Worm (Caenorhabditis elegans) whole organism, L4 larva: ENCODE data around the gene F47B8.3.

Experiments
- F44E2.7 ChIP-seq: fragments of 200-800 bp; sonication (Bioruptor generic); IDR thresholded peaks from 2 replicates; pipeline ENCODE4 v2.1.2; 2022; ENCODE audit warnings: missing genetic modification characterization, missing compliant biosample characterization
- R02D3.7 ChIP-seq: fragments of 150-350 bp; sonication (generic microtip); optimal IDR thresholded peaks from 3 replicates; lab custom pipeline; 2014; ENCODE audit warnings: missing biosample characterization, missing genetic modification characterization
- T20F7.1 ChIP-seq: fragments of 200-800 bp; sonication (Bioruptor generic); optimal IDR thresholded peaks from 2 replicates; lab custom pipeline; 2018; ENCODE audit warnings: mild to moderate bottlenecking, missing genetic modification characterization, missing compliant biosample characterization
- T26A8.4 ChIP-seq: fragments of 200-800 bp; sonication (Bioruptor generic); IDR thresholded peaks from 2 replicates; pipeline ENCODE4 v1.3.6; 2022; ENCODE audit warnings: missing genetic modification characterization, missing compliant biosample characterization
- Y5F2A.4 ChIP-seq: fragments of 200-800 bp; sonication (Bioruptor generic); optimal IDR thresholded peaks from 2 replicates; lab custom pipeline; 2018; ENCODE audit warnings: mild to moderate bottlenecking, missing genetic modification characterization, missing compliant biosample characterization
- ZK337.2 ChIP-seq: fragments of 200-800 bp; sonication (Bioruptor generic); IDR thresholded peaks from 2 replicates; pipeline ENCODE4 v1.3.6; 2022; ENCODE audit warnings: missing genetic modification reagents, missing genetic modification characterization, missing compliant biosample characterization
- aha-1 ChIP-seq: fragments of 150-350 bp; peaks from one replicate; lab custom pipeline; 2014; ENCODE audit warnings: missing biosample characterization, missing genetic modification characterization
- ama-1 ChIP-seq: fragments of 150-350 bp; optimal IDR thresholded peaks from 2 replicates; lab custom pipeline; 2014; ENCODE audit warnings: inconsistent platforms, mixed read lengths
- arid-1 ChIP-seq: fragments of 200-800 bp; sonication (Bioruptor generic); conservative IDR thresholded peaks from 2 replicates; pipeline ENCODE4 v1.3.6; 2022; ENCODE audit warnings: missing genetic modification reagents, missing genetic modification characterization, missing compliant biosample characterization
- attf-4 ChIP-seq: sonication (generic microtip); optimal IDR thresholded peaks from 3 replicates; lab custom pipeline; 2017; ENCODE audit warnings: missing biosample characterization, missing genetic modification characterization
- ceh-28 ChIP-seq: fragments of 150-350 bp; optimal IDR thresholded peaks from 2 replicates; lab custom pipeline; 2014; ENCODE audit warnings: missing biosample characterization, missing genetic modification reagents, missing genetic modification characterization
- ceh-82 ChIP-seq: sonication (generic microtip); optimal IDR thresholded peaks from 2 replicates; lab custom pipeline; 2017; ENCODE audit warnings: missing biosample characterization, missing genetic modification characterization
- cey-2 ChIP-seq: sonication (generic microtip); optimal IDR thresholded peaks from 3 replicates; lab custom pipeline; 2017; ENCODE audit warnings: missing genetic modification characterization, mild to moderate bottlenecking, missing compliant biosample characterization, antibody characterized with exemption, borderline replicate concordance; ENCODE audit not compliant: insufficient read depth
- daf-16 ChIP-seq, 3 experiments: sonication (generic microtip); optimal IDR thresholded peaks; 2 replicates each; lab custom pipeline; 2016 to 2017; ENCODE audit warnings: missing genetic modification characterization in 3 of 3, missing genetic modification reagents in 3 of 3, mild to moderate bottlenecking in 2 of 3, missing compliant biosample characterization in 2 of 3, missing biosample characterization in 1 of 3, moderate library complexity in 1 of 3
- daf-19 ChIP-seq: fragments of 200-800 bp; sonication (Bioruptor generic); conservative IDR thresholded peaks from 2 replicates; pipeline ENCODE4 v1.3.6; 2022; ENCODE audit warnings: missing genetic modification characterization, missing compliant biosample characterization
- dmd-8 ChIP-seq: fragments of 200-800 bp; sonication (Bioruptor generic); IDR thresholded peaks from 2 replicates; pipeline ENCODE4 v1.3.6; 2022; ENCODE audit warnings: missing genetic modification characterization, missing compliant biosample characterization
- dpl-1 ChIP-seq: fragments of 150-350 bp; optimal IDR thresholded peaks from 2 replicates; lab custom pipeline; 2014; ENCODE audit warnings: missing biosample characterization, missing genetic modification reagents, missing genetic modification characterization
- duxl-1 ChIP-seq: sonication (generic microtip); optimal IDR thresholded peaks from 2 replicates; lab custom pipeline; 2016; ENCODE audit warnings: mild to moderate bottlenecking, missing genetic modification characterization, moderate library complexity, missing compliant biosample characterization; ENCODE audit not compliant: poor library complexity
- dve-1 ChIP-seq: sonication (generic microtip); optimal IDR thresholded peaks from 2 replicates; lab custom pipeline; 2017; ENCODE audit warnings: antibody characterized with exemption, mild to moderate bottlenecking, missing genetic modification characterization, missing compliant biosample characterization; ENCODE audit not compliant: insufficient read depth
- egl-43 ChIP-seq: fragments of 200-800 bp; sonication (Bioruptor generic); IDR thresholded peaks from 2 replicates; pipeline ENCODE4 v1.3.6; 2022; ENCODE audit warnings: missing genetic modification reagents, missing genetic modification characterization, missing compliant biosample characterization
- fkh-10 ChIP-seq: fragments of 150-350 bp; optimal IDR thresholded peaks from 2 replicates; lab custom pipeline; 2014; ENCODE audit warnings: missing biosample characterization, missing genetic modification reagents, missing genetic modification characterization
- hlh-11 ChIP-seq: fragments of 200-800 bp; sonication (Bioruptor generic); optimal IDR thresholded peaks from 2 replicates; lab custom pipeline; 2018; ENCODE audit warnings: mild to moderate bottlenecking, missing genetic modification characterization, missing compliant biosample characterization
- hlh-30 ChIP-seq: sonication (generic microtip); optimal IDR thresholded peaks from 2 replicates; lab custom pipeline; 2017; ENCODE audit warnings: antibody characterized with exemption, mild to moderate bottlenecking, missing genetic modification characterization, missing compliant biosample characterization; ENCODE audit not compliant: insufficient read depth
- lin-29 ChIP-seq: fragments of 200-800 bp; sonication (Bioruptor generic); IDR thresholded peaks from 2 replicates; pipeline ENCODE4 v1.3.6; 2022; ENCODE audit warnings: missing genetic modification reagents, missing genetic modification characterization, missing compliant biosample characterization
- lin-38 ChIP-seq: fragments of 200-800 bp; sonication (Bioruptor generic); IDR thresholded peaks from 2 replicates; pipeline ENCODE4 v1.3.6; 2022; ENCODE audit warnings: missing genetic modification reagents, missing genetic modification characterization, missing compliant biosample characterization
- lin-39 ChIP-seq: fragments of 150-350 bp; optimal IDR thresholded peaks from 2 replicates; lab custom pipeline; 2014; ENCODE audit warnings: missing biosample characterization, missing genetic modification reagents, missing genetic modification characterization
- lsy-2 ChIP-seq, 2 experiments: fragments of 150-350 bp in 1 of 2; sonication (generic microtip) in 1 of 2; optimal IDR thresholded peaks; 2 replicates each; lab custom pipeline; 2014 to 2017; ENCODE audit warnings: missing biosample characterization in 2 of 2, missing genetic modification characterization in 2 of 2
- mdt-29 ChIP-seq: fragments of 200-800 bp; sonication (Bioruptor generic); IDR thresholded peaks from 2 replicates; pipeline ENCODE4 v1.3.6; 2022; ENCODE audit warnings: missing genetic modification reagents, missing genetic modification characterization, missing compliant biosample characterization
- mep-1 ChIP-seq: fragments of 150-350 bp; sonication (generic microtip); optimal IDR thresholded peaks from 3 replicates; lab custom pipeline; 2014; ENCODE audit warnings: missing biosample characterization, missing genetic modification characterization
- mes-2 ChIP-seq: sonication (generic microtip); optimal IDR thresholded peaks from 2 replicates; lab custom pipeline; 2016; ENCODE audit warnings: missing genotype, mild to moderate bottlenecking, missing genetic modification characterization, missing compliant biosample characterization; ENCODE audit not compliant: poor library complexity, severe bottlenecking
- mxl-2 ChIP-seq: fragments of 200-800 bp; sonication (Bioruptor generic); conservative IDR thresholded peaks from 2 replicates; pipeline ENCODE4 v1.3.6; 2022; ENCODE audit warnings: missing genetic modification reagents, missing genetic modification characterization, missing compliant biosample characterization
- nhr-102 ChIP-seq: sonication (generic microtip); optimal IDR thresholded peaks from 2 replicates; lab custom pipeline; 2016; ENCODE audit warnings: mild to moderate bottlenecking, missing genetic modification characterization, moderate library complexity, missing compliant biosample characterization
- nhr-25 ChIP-seq: sonication (generic microtip); optimal IDR thresholded peaks from 2 replicates; lab custom pipeline; 2017; ENCODE audit warnings: missing genetic modification characterization, mild to moderate bottlenecking, missing compliant biosample characterization, antibody characterized with exemption, moderate library complexity, borderline replicate concordance; ENCODE audit not compliant: insufficient read depth
- nhr-42 ChIP-seq: fragments of 200-800 bp; sonication (Bioruptor generic); IDR thresholded peaks from 2 replicates; pipeline ENCODE4 v1.3.6; 2022; ENCODE audit warnings: missing genetic modification characterization, missing compliant biosample characterization
- nhr-48 ChIP-seq: sonication (generic microtip); optimal IDR thresholded peaks from 2 replicates; lab custom pipeline; 2016; ENCODE audit warnings: mild to moderate bottlenecking, missing genetic modification characterization, missing compliant biosample characterization
- nhr-76 ChIP-seq: fragments of 150-350 bp; optimal IDR thresholded peaks from 2 replicates; lab custom pipeline; 2014; ENCODE audit warnings: missing biosample characterization, missing genetic modification characterization
- nhr-77 ChIP-seq: fragments of 150-350 bp; optimal IDR thresholded peaks from 2 replicates; lab custom pipeline; 2014; ENCODE audit warnings: missing biosample characterization, missing genetic modification characterization
- pqm-1 ChIP-seq: sonication (generic microtip); optimal IDR thresholded peaks from 2 replicates; lab custom pipeline; 2017; ENCODE audit warnings: missing biosample characterization, missing genetic modification characterization
- sdz-12 ChIP-seq: fragments of 200-800 bp; sonication (Bioruptor generic); optimal IDR thresholded peaks from 2 replicates; lab custom pipeline; 2018; ENCODE audit warnings: mild to moderate bottlenecking, missing genetic modification characterization, missing compliant biosample characterization
- snpc-1.2 ChIP-seq: fragments of 200-800 bp; sonication (Bioruptor generic); IDR thresholded peaks from 2 replicates; pipeline ENCODE4 v1.3.6; 2022; ENCODE audit warnings: missing genetic modification reagents, missing genetic modification characterization, missing compliant biosample characterization
- snpc-4 ChIP-seq: fragments of 150-350 bp; optimal IDR thresholded peaks from 2 replicates; lab custom pipeline; 2014; ENCODE audit warnings: missing biosample characterization, missing genetic modification characterization
- spr-3 ChIP-seq: fragments of 200-800 bp; sonication (Bioruptor generic); optimal IDR thresholded peaks from 2 replicates; lab custom pipeline; 2018; ENCODE audit warnings: mild to moderate bottlenecking, missing genetic modification characterization, missing compliant biosample characterization
- vab-7 ChIP-seq: fragments of 200-800 bp; sonication (Bioruptor generic); IDR thresholded peaks from 2 replicates; pipeline ENCODE4 v1.3.6; 2022; ENCODE audit warnings: missing genetic modification reagents, missing genetic modification characterization, missing compliant biosample characterization
- zag-1 ChIP-seq: fragments of 150-350 bp; optimal IDR thresholded peaks from 2 replicates; lab custom pipeline; 2014; ENCODE audit warnings: missing biosample characterization, missing genetic modification characterization
- zip-11 ChIP-seq: fragments of 200-800 bp; sonication (Bioruptor generic); IDR thresholded peaks from 2 replicates; pipeline ENCODE4 v1.3.6; 2022; ENCODE audit warnings: missing genetic modification characterization, missing compliant biosample characterization
- ztf-11 ChIP-seq: fragments of 150-350 bp; optimal IDR thresholded peaks from 2 replicates; lab custom pipeline; 2014; ENCODE audit warnings: missing biosample characterization, missing genetic modification characterization

Gene F47B8.3

DNA sequence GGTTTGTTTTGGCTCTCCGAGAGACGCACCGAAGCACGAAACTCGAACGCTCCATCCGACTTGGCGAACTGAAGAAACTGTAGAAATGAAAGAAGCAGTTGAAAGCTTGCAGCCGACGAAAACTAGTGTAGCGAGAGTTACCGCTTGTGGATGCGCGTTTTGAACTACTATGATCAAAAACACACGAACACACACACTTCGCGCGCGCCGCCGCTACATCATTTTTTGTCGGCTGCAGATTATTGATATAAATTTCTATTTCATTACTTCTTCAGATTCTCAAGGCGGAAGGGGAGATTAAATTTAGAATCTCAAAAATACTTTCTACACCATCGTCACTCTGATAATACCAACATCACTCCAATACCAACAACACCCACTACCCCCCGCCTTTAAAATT is 39.2 kb upstream of the F47B8.3 start:
- no peak for TF ChIP-seq arid-1 (GFP tag; lab: Robert Waterston, UW)
- 0 out of 2 replicates have a peak, but pooled peaks have one; percentile 12 for TF ChIP-seq egl-43
- TF ChIP-seq cey-2: no peak

ce11 chrV:14358577-14358976 is 35.8 kb upstream of the F47B8.3 start, which contains the start of gene Y49A3A.4:
Gene Y49A3A.4, minus strand, starts transcription at chrV:14358890.
- no peak for TF ChIP-seq pqm-1
- TF ChIP-seq daf-19 (GFP tag; lab: Robert Waterston, UW): no peak
- TF ChIP-seq ama-1 (lab: Kevin White, UChicago): no peak
- no peak for TF ChIP-seq mdt-29 (GFP tag; lab: Robert Waterston, UW)
- TF ChIP-seq zag-1 (tag; lab: Kevin White, UChicago): no peak
- TF ChIP-seq spr-3: peak; percentile 11
- peak; percentile 21 for TF ChIP-seq mep-1 (tag; lab: Kevin White, UChicago)
- no peak for TF ChIP-seq daf-16 (GFP tag; optimal IDR thresholded peaks at IDR 0.05; lab: Kevin White, UChicago)
- TF ChIP-seq daf-16 (tag; optimal IDR thresholded peaks at IDR 0.05; lab: Kevin White, UChicago): peak; percentile 42
- TF ChIP-seq hlh-30 (tag; lab: Kevin White, UChicago): peak; percentile 35
- peak; percentile 39 for TF ChIP-seq mes-2 (tag; lab: Kevin White, UChicago)
- TF ChIP-seq snpc-4 (tag; lab: Kevin White, UChicago): peak; percentile 70
- TF ChIP-seq T26A8.4: peak; percentile 63
- TF ChIP-seq lin-38 (GFP tag; lab: Robert Waterston, UW): no peak; the same call in 1 of the 2 replicates
- TF ChIP-seq attf-4 (tag; lab: Kevin White, UChicago): no peak
- TF ChIP-seq hlh-11 (tag; lab: Kevin White, UChicago): peak; percentile 23
- TF ChIP-seq dve-1 (tag; lab: Kevin White, UChicago): peak; percentile 19
- no peak for TF ChIP-seq egl-43
- TF ChIP-seq ceh-82 (tag; lab: Kevin White, UChicago): no peak
- TF ChIP-seq sdz-12 (GFP tag; lab: Kevin White, UChicago): no peak
- TF ChIP-seq snpc-1.2: no peak
- no peak for TF ChIP-seq ZK337.2 (GFP tag; lab: Robert Waterston, UW)
- TF ChIP-seq nhr-77: no peak
- TF ChIP-seq nhr-48 (tag; lab: Kevin White, UChicago): no peak
- peak; percentile 0 for TF ChIP-seq Y5F2A.4
- TF ChIP-seq ztf-11 (tag; lab: Kevin White, UChicago): no peak
- TF ChIP-seq nhr-25 (tag; lab: Kevin White, UChicago): no peak

- TF ChIP-seq attf-4 (tag; lab: Kevin White, UChicago) (no peak), fkh-10 (GFP tag; lab: Kevin White, UChicago) (peak; percentile 69), dpl-1 (GFP tag; lab: Kevin White, UChicago) (peak; percentile 97), T20F7.1 (GFP tag; lab: Kevin White, UChicago) (peak; percentile 72), mxl-2 (GFP tag; lab: Robert Waterston, UW) (no peak), daf-16 (GFP tag; optimal IDR thresholded peaks at IDR 0.05; lab: Kevin White, UChicago) (no peak), daf-16 (tag; optimal IDR thresholded peaks at IDR 0.05; lab: Kevin White, UChicago) (peak; percentile 20), nhr-76 (no peak), vab-7 (GFP tag; lab: Robert Waterston, UW) (no peak), lin-39 (tag; lab: Kevin White, UChicago) (no peak), lin-29 (no peak), snpc-1.2 (no peak), ceh-28 (no peak), aha-1 (tag; lab: Kevin White, UChicago) (peak; percentile 31), duxl-1 (peak; percentile 61), ceh-82 (tag; lab: Kevin White, UChicago) (no peak), dmd-8 (no peak), cey-2 (no peak), nhr-42 (GFP tag; lab: Robert Waterston, UW) (no peak), nhr-102 (tag; lab: Kevin White, UChicago) (peak; percentile 71), ztf-11 (tag; lab: Kevin White, UChicago) (no peak), zip-11 (GFP tag; lab: Robert Waterston, UW) (no peak), lsy-2 (tag; optimal IDR thresholded peaks at IDR 0.05; lab: Kevin White, UChicago) (peak in 1 of 2 experiments; percentile 93), R02D3.7 (tag; lab: Kevin White, UChicago) (no peak), nhr-25 (tag; lab: Kevin White, UChicago) (peak; percentile 25), F44E2.7 (no peak)
Measured at ce11 chrV:14355738-14356368, 33.0 kb upstream of the F47B8.3 start, which contains the start of gene cyn-1. Gene cyn-1, plus strand, starts transcription at chrV:14356076.
